Worm (Caenorhabditis elegans) whole organism, late embryonic: ENCODE measurements around the gene Y17G7B.8.

Experiments
- T23F11.4 ChIP-seq: fragments of 200-800 bp; sonication (Bioruptor generic); optimal IDR thresholded peaks from 2 replicates; lab custom pipeline; 2018; ENCODE audit warnings: mild to moderate bottlenecking, missing genetic modification characterization, missing compliant biosample characterization
- ama-1 ChIP-seq: fragments of 150-350 bp; optimal IDR thresholded peaks from 2 replicates; lab custom pipeline; 2014
- dve-1 ChIP-seq: sonication (generic microtip); optimal IDR thresholded peaks from 2 replicates; lab custom pipeline; 2017; ENCODE audit warnings: antibody characterized with exemption, mild to moderate bottlenecking, missing genetic modification characterization, missing compliant biosample characterization
- elt-2 ChIP-seq: sonication (generic microtip); optimal IDR thresholded peaks from 2 replicates; lab custom pipeline; 2016; ENCODE audit warnings: missing genetic modification reagents, missing genetic modification characterization, missing compliant biosample characterization
- hlh-30 ChIP-seq: sonication (generic microtip); optimal IDR thresholded peaks from 2 replicates; lab custom pipeline; 2017; ENCODE audit warnings: antibody characterized with exemption, missing genetic modification characterization, missing compliant biosample characterization; ENCODE audit not compliant: insufficient read depth
- lim-6 ChIP-seq: sonication (generic microtip); optimal IDR thresholded peaks from 2 replicates; lab custom pipeline; 2016; ENCODE audit warnings: missing genetic modification characterization, missing compliant biosample characterization
- nfya-1 ChIP-seq: sonication (generic microtip); optimal IDR thresholded peaks from 2 replicates; lab custom pipeline; 2017; ENCODE audit warnings: missing genetic modification characterization, mild to moderate bottlenecking, missing compliant biosample characterization, antibody characterized with exemption, moderate library complexity
- odd-2 ChIP-seq: sonication (generic microtip); optimal IDR thresholded peaks from 2 replicates; lab custom pipeline; 2017; ENCODE audit warnings: antibody characterized with exemption, mild to moderate bottlenecking, missing genetic modification characterization, missing compliant biosample characterization
- pqm-1 ChIP-seq: sonication (generic microtip); optimal IDR thresholded peaks from 2 replicates; lab custom pipeline; 2016; ENCODE audit warnings: missing genetic modification characterization, missing compliant biosample characterization
- sox-4 ChIP-seq: sonication (generic microtip); optimal IDR thresholded peaks from 2 replicates; lab custom pipeline; 2017; ENCODE audit warnings: mild to moderate bottlenecking, missing genetic modification characterization, inconsistent platforms, missing compliant biosample characterization
- tbx-2 ChIP-seq: sonication (generic microtip); optimal IDR thresholded peaks from 2 replicates; lab custom pipeline; 2016; ENCODE audit warnings: missing genetic modification characterization, missing compliant biosample characterization
- unc-3 ChIP-seq, 2 experiments: fragments of 200-800 bp in 1 of 2; sonication (Bioruptor generic) in 1 of 2; sonication (generic microtip) in 1 of 2; conservative IDR thresholded peaks in 1 of 2; optimal IDR thresholded peaks in 1 of 2; 2 replicates each; pipeline versions ENCODE4 v1.3.6 to Lab custom; 2016 to 2022; ENCODE audit warnings: missing compliant biosample characterization in 2 of 2, missing genetic modification characterization in 2 of 2, missing genetic modification reagents in 1 of 2
- unc-86 ChIP-seq: sonication (generic microtip); optimal IDR thresholded peaks from 2 replicates; lab custom pipeline; 2016; ENCODE audit warnings: missing genetic modification characterization, missing compliant biosample characterization

- TF ChIP-seq dve-1, result no peak
- TF ChIP-seq unc-3 (GFP tag; conservative IDR thresholded peaks at IDR 0.05; lab: Robert Waterston, UW), result no peak
- TF ChIP-seq unc-3 (tag; optimal IDR thresholded peaks at IDR 0.05; lab: Kevin White, UChicago), result no peak
- no peak for TF ChIP-seq nfya-1 (tag; lab: Kevin White, UChicago)
- no peak for TF ChIP-seq unc-86 (tag; lab: Kevin White, UChicago)
- TF ChIP-seq tbx-2, result no peak
- TF ChIP-seq ama-1 (lab: Kevin White, UChicago), result no peak
- TF ChIP-seq lim-6 (tag; lab: Kevin White, UChicago), result no peak
- no peak for TF ChIP-seq elt-2
- TF ChIP-seq odd-2, result no peak
- no peak for TF ChIP-seq hlh-30
- TF ChIP-seq sox-4 (tag; lab: Kevin White, UChicago), result no peak
- TF ChIP-seq T23F11.4 (GFP tag; lab: Kevin White, UChicago), result no peak
- TF ChIP-seq pqm-1, result no peak
Measured at ce11 chrII:12036516-12036915, 9.0 kb upstream of the Y17G7B.8 start, which contains the start of gene cyn-16.
